Worm (Caenorhabditis elegans) whole organism, midembryonic: Measurements from ENCODE around the gene set-13.

Source experiments
- flt-1 ChIP-seq: fragments of 200-800 bp; sonication (Bioruptor generic); IDR thresholded peaks from 2 replicates; pipeline ENCODE4 v1.3.6; 2022; ENCODE audit warnings: missing genetic modification characterization, missing compliant biosample characterization
- ref-1 ChIP-seq: fragments of 200-800 bp; sonication (Bioruptor generic); conservative IDR thresholded peaks from 2 replicates; pipeline ENCODE4 v1.3.6; 2022; ENCODE audit warnings: missing genetic modification reagents, missing genetic modification characterization, missing compliant biosample characterization

DNA sequence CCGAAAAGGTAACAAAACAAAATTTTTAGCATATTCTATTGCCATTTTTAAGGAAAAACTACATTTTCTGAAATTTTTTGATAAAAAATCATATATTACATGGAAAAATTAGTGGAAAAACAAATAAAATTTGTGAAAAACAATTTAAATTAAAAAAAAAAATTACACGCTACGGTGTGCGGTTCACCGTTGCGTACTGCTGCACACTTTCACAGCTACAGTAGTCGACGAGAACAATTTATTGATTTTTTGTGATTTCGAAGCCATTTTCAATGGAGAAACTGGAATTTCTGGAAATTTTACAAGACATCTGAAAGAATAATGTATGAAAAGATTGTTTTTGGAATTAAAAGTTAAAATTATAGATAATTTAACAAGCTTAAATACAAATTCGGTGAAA, 1.8 kb upstream of the set-13 start:
- TF ChIP-seq ref-1 (GFP tag; lab: Robert Waterston, UW) (no peak), flt-1 (GFP tag; lab: Robert Waterston, UW) (no peak)
